Worm (Caenorhabditis elegans) whole organism, L4/young adult: ENCODE measurements around the gene mig-17.
"Not testable (repeated sequence)": the region's sequence is repeated elsewhere in the genome, so short reads cannot be mapped to it uniquely, and the experiment has no call there.

Experiments
- W03F9.2 ChIP-seq: fragments of 150-350 bp; optimal IDR thresholded peaks from 2 replicates; lab custom pipeline; 2014; ENCODE audit warnings: missing biosample characterization, missing genetic modification characterization
- dao-5 ChIP-seq: sonication (generic microtip); optimal IDR thresholded peaks from 2 replicates; lab custom pipeline; 2016; ENCODE audit warnings: missing genotype, missing genetic modification characterization, moderate library complexity, missing compliant biosample characterization
- him-1 ChIP-seq: sonication (generic microtip); optimal IDR thresholded peaks from 2 replicates; lab custom pipeline; 2016; ENCODE audit warnings: missing genotype, missing genetic modification reagents, missing genetic modification characterization, missing compliant biosample characterization

The mig-17 gene

DNA sequence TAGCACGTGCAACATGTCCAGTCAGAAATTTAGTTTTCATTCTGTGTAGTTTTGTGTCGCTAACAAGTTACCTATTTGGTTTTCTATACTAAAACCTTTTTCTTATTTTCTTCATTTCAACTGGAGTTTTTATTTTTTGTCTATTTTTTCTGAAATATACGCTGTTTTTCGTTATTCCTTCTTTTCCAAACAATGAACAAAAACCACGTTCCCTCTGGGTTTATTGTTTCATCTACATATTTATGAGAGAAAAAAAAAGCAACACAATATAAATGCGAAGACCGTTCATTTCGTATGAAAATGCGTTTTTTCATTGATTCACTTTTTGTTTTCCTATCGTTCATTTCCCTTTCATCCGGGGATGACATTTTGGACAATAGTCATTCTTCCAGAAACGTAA lies 32.9 kb downstream of the mig-17 start, which contains the start of gene T11F9.22:
TSS of gene T11F9.22 (plus strand) at position 301 of the 400 bp plus-strand sequence.
- TF ChIP-seq dao-5 (tag; lab: Kevin White, UChicago) (no peak), him-1 (tag; lab: Kevin White, UChicago) (no peak), W03F9.2 (tag; lab: Kevin White, UChicago) (no peak)

DNA sequence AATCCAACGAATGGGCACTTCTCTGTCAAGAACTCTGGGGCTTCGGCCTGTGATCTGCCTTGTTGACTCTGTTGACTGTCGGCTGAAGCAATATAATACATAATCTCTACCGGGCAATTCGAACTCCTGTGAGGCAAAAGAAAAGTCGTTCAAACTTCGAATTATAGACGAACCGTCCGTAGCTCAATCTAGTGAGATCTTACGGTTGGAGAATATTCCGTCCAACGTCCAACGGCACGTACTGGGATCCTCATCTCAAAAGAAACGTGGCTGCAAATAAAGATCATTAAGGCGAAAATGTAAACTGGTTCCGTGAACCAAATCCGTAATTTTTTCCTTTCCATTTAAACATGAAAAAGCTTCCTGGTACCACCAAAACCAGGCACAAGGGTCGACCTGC lies 34.2 kb downstream of the mig-17 start, which contains the start of gene T11F9.14:
TSS of gene T11F9.14 (minus strand) at position 101 of the 400 bp plus-strand sequence.
- TF ChIP-seq him-1, W03F9.2, dao-5 (tag; lab: Kevin White, UChicago): not testable (repeated sequence)

DNA sequence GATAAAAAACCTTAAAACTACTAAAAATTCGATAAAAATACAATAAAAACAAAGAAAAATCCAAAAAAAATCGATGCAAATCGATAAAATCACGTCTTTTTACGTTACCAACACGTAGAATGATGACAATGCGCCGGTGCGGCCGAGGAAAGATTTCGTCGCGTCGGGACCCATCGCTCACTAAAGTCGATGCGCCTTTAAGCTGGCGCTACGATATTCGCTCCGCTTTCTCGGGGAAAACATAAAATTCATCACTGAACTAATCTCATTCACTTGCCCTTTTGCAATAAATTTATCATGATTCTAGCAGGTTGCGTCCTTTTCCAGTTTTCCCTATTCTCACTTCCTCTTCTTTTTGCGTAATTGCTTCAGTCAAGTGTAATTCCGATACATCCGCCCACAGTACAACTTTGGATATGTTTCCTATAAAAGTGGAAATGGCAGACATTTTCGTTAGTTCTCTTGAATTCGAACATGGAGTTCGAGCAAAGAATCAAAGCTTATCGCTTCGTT lies 37.2 kb downstream of the mig-17 start, which contains the start of gene col-157:
TSS of gene col-157 (plus strand) at position 463 of the 513 bp plus-strand sequence.
- not testable (repeated sequence) for TF ChIP-seq W03F9.2, him-1, dao-5 (tag; lab: Kevin White, UChicago)

DNA sequence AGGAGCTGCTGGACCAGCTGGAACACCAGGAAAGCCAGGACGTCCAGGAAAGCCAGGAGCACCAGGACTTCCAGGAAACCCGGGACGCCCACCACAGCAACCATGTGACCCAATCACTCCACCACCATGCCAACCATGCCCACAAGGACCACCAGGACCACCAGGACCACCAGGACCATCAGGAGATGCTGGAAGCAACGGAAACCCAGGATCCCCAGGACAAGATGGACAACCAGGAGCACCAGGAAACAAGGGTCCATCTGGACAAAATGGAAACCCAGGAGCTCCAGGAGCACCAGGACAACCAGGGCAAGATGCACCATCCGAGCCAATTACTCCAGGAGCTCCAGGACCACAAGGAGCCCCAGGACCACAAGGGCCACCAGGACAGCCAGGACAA lies 37.9 kb downstream of the mig-17 start:
- TF ChIP-seq W03F9.2 (tag; lab: Kevin White, UChicago) (no peak), dao-5 (tag; lab: Kevin White, UChicago) (no peak), him-1 (tag; lab: Kevin White, UChicago) (no peak)

DNA sequence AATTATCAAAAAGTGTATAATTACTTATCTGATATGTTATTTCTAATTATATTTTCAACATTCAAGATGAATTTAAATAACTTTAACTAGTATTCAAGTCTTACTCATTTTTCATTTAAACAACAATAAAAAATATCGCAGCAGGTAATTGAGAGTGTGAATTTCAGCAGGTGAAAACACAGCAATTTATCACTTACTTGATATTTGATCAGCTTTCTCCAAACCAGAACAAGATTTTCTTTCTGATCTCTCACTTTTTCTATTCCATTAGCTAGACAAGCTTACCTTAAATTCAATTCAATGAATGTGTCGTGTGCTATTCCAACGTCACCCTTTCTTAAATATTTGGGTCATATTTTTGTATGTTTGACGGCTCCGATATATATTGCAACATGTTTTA lies 39.1 kb downstream of the mig-17 start, which contains the start of gene srh-1:
TSS of gene srh-1 (plus strand) at position 301 of the 400 bp plus-strand sequence.
- TF ChIP-seq him-1 (tag; lab: Kevin White, UChicago) (no peak), dao-5 (tag; lab: Kevin White, UChicago) (no peak), W03F9.2 (tag; lab: Kevin White, UChicago) (no peak)

DNA sequence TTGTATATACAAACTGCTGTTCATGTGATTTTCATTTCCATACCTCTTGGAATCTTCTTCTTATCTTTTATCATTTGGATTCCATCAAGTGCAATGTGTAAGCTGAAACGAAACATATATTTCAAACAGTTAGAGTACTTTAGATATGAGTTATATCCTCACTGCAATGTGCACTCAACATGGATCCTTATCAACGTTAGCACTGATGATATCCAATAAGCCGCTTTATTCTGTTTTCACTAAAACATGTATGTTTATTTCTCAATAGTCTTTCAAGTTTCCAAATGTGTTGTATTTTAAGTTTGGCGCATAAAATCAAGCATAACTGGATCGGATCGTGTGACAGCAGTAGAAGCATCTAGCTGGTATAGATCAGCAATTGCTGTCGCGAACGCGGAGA lies 40.2 kb downstream of the mig-17 start, which contains the start of gene T11F9.10:
TSS of gene T11F9.10 (plus strand) at position 301 of the 400 bp plus-strand sequence.
- TF ChIP-seq him-1 (tag; lab: Kevin White, UChicago) (no peak), W03F9.2 (tag; lab: Kevin White, UChicago) (no peak), dao-5 (tag; lab: Kevin White, UChicago) (no peak)

ce11 chrV:11488288-11488687 lies 41.8 kb downstream of the mig-17 start:
- no peak for TF ChIP-seq W03F9.2 (tag; lab: Kevin White, UChicago)
- TF ChIP-seq him-1 (tag; lab: Kevin White, UChicago), result no peak
- TF ChIP-seq dao-5 (tag; lab: Kevin White, UChicago), result no peak

ce11 chrV:11490382-11490781 lies 43.9 kb downstream of the mig-17 start, which contains the start of gene dhs-19:
TSS of gene dhs-19 (minus strand) at chrV:11490482.
- TF ChIP-seq W03F9.2 (tag; lab: Kevin White, UChicago) (no peak), him-1 (tag; lab: Kevin White, UChicago) (no peak), dao-5 (tag; lab: Kevin White, UChicago) (no peak)

DNA sequence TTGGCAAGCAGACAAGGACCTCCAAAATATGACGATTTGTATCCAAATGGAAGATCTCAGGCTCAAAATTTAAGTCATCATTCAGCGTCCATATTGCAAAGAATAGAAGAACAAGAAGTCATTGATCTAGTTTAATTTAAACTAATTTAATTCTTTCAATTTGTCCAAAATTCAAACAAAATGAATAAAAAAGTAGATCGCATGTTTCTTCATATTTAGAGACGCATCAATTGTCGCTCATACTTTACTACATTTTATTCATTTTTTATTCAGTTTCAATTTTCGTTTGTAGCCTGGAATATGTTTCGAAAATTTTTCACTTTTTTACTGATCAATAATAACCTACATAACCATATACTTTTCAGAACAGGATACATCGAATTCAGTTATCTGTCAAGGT lies 46.0 kb downstream of the mig-17 start, which contains the start of gene T11F9.21:
TSS of gene T11F9.21 (plus strand) at position 301 of the 400 bp plus-strand sequence.
- TF ChIP-seq W03F9.2 (tag; lab: Kevin White, UChicago) (no peak), him-1 (tag; lab: Kevin White, UChicago) (no peak), dao-5 (tag; lab: Kevin White, UChicago) (no peak)

DNA sequence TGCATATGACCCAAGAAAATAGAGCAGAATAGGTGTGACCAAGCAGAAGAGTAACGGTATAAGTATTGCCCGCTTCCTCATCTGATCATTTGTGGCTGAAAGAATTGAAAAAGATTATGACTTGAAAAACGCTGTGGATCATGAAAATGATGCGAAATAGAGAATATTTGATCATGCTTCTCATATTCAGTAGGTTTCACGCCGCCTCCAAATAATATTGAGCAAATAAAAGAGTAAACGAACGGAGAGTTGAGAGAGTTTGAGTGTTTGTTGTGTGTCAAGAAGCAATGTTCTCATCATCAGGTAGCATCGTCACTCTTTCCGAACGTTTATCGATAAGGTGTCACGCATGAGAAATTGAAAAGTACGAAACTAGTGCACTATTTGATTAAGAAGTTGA lies 49.8 kb downstream of the mig-17 start, which contains the start of gene htrl-1:
TSS of gene htrl-1 (minus strand) at position 101 of the 400 bp plus-strand sequence.
- TF ChIP-seq dao-5 (tag; lab: Kevin White, UChicago), result no peak
- no peak for TF ChIP-seq him-1 (tag; lab: Kevin White, UChicago)
- TF ChIP-seq W03F9.2 (tag; lab: Kevin White, UChicago), result no peak

DNA sequence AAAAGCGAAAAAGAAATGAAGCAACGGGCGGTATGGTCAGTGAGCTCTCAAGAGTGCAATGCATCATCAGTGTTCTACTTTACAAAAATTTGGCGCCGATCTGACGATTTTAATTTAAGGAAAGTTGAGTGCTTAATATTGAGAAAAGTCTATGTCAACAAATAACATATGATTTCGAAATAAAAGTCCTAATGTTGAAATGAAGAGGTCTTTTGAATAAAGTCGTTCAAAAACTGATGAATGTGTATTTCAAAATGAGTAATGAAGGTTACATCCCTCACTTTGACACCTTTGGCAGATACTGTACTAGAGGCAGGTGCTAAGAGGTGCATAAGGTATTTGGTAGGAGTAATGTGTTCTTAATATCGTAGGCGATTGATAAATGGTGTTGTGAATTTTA lies 51.0 kb downstream of the mig-17 start:
- no peak for TF ChIP-seq him-1 (tag; lab: Kevin White, UChicago)
- no peak for TF ChIP-seq dao-5 (tag; lab: Kevin White, UChicago)
- no peak for TF ChIP-seq W03F9.2 (tag; lab: Kevin White, UChicago)
